Worm (Caenorhabditis elegans): ENCODE measurements around the gene Y54G2A.38.

Gene Y54G2A.38

DNA sequence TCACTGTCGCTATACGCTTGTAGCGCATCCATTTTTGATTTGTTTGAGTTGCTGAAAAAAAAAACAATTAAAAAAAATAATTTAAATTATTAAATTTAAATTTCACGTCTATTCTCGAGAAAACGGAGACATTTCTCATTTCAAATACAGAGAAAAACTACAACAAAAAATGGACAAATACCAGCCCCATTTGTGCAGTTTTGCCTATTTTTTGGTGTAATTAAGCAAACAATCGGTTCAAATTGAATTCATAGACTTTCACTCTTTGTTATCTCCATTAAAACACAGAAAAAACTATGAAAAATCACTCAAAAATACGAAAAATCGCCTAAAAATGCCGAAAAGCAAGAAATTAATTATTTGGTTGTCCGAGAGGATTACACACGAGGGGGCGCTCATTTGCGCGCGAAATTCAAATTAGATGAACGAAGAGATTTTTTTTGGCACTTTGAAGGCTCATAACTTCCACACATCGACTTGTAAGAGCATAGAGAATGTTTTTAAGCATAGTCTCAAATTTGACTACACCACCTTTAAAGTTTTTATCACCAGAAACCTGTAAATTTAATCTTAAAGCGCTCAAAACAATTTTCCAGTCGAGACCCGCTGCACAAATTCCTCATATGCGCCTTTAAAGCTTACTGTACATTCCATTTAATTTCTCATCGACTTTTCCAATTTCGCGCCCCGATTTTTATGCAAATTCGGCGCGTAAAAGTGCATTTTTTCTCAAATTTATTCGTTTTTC, 23.7 kb downstream of the Y54G2A.38 start, which contains the start of gene Y54G2A.12 (continued):
- TF ChIP-seq ztf-22 (GFP tag; optimal IDR thresholded peaks at IDR 0.05) (no peak), F39B2.1 (GFP tag; IDR thresholded peaks at IDR 0.05) (no peak), nfya-1 (tag; optimal IDR thresholded peaks at IDR 0.05; ENCODE audit: borderline replicate concordance, insufficient read depth) (no peak), dox-1 (GFP tag; IDR thresholded peaks at IDR 0.05) (peak; percentile 83), repo-1 (tag; optimal IDR thresholded peaks at IDR 0.05) (no peak), B0035.1 (tag; optimal IDR thresholded peaks at IDR 0.05) (no peak), lin-54 (GFP tag; optimal IDR thresholded peaks at IDR 0.05) (peak; percentile 89), ceh-40 (GFP tag; IDR thresholded peaks at IDR 0.05) (no peak), lin-35 (GFP tag; optimal IDR thresholded peaks at IDR 0.05) (peak in 1 of 3 experiments; percentile 17), ceh-91 (GFP tag; IDR thresholded peaks at IDR 0.05) (peak; percentile 88), cebp-1 (GFP tag; IDR thresholded peaks at IDR 0.05) (no peak), cebp-1 (tag; optimal IDR thresholded peaks at IDR 0.05) (no peak), snpc-3.4 (tag; optimal IDR thresholded peaks at IDR 0.05) (peak; percentile 53), aptf-2 (GFP tag; conservative IDR thresholded peaks at IDR 0.05) (no peak), hmg-1.2 (GFP tag; IDR thresholded peaks at IDR 0.05) (peak; percentile 44; the same call in 1 of the 2 replicates), ekl-4 (GFP tag; IDR thresholded peaks at IDR 0.05) (peak; percentile 70; the same call in 1 of the 2 replicates), ztf-28 (GFP tag; IDR thresholded peaks at IDR 0.05) (0 out of 2 replicates have a peak, but pooled peaks have one; percentile 66), ets-4 (GFP tag; optimal IDR thresholded peaks at IDR 0.05) (no peak), rcor-1 (GFP tag; IDR thresholded peaks at IDR 0.05) (peak; percentile 32; the same call in 1 of the 2 replicates), attf-5 (GFP tag; optimal IDR thresholded peaks at IDR 0.05) (no peak), attf-3 (GFP tag; conservative IDR thresholded peaks at IDR 0.05) (no peak), lin-26 (GFP tag; IDR thresholded peaks at IDR 0.05) (no peak), nfyb-1 (GFP tag; IDR thresholded peaks at IDR 0.05) (0 out of 2 replicates have a peak, but pooled peaks have one; percentile 23), rec-8 (tag; optimal IDR thresholded peaks at IDR 0.05) (no peak), ceh-27 (GFP tag; optimal IDR thresholded peaks at IDR 0.05) (no peak), mxl-1 (tag; optimal IDR thresholded peaks at IDR 0.05) (no peak), B0019.2 (GFP tag; conservative IDR thresholded peaks at IDR 0.05) (no peak), lsl-1 (GFP tag; optimal IDR thresholded peaks at IDR 0.05) (peak; percentile 92), ztf-6 (GFP tag; IDR thresholded peaks at IDR 0.05) (no peak), F23B12.7 (tag; optimal IDR thresholded peaks at IDR 0.05; ENCODE audit: insufficient read depth) (no peak), C06A6.2 (GFP tag; conservative IDR thresholded peaks at IDR 0.05) (no peak), egl-18 (GFP tag; IDR thresholded peaks at IDR 0.05) (no peak), D2030.7 (GFP tag; IDR thresholded peaks at IDR 0.05) (peak; percentile 89), ztf-26 (tag; optimal IDR thresholded peaks at IDR 0.05) (no peak), bed-2 (GFP tag; IDR thresholded peaks at IDR 0.05) (no peak), ztf-18 (tag; optimal IDR thresholded peaks at IDR 0.05) (no peak), tbp1 (GFP tag; optimal IDR thresholded peaks at IDR 0.05) (peak; percentile 38), nhr-90 (tag; optimal IDR thresholded peaks at IDR 0.05) (no peak), ztf-25 (GFP tag; IDR thresholded peaks at IDR 0.05) (no peak), efl-1 (GFP tag; optimal IDR thresholded peaks at IDR 0.05) (peak; percentile 94), Y53G8AR.9 (GFP tag; conservative IDR thresholded peaks at IDR 0.05) (no peak), ceh-58 (GFP tag; IDR thresholded peaks at IDR 0.05) (no peak), hsf-1 (GFP tag; IDR thresholded peaks at IDR 0.05) (peak; percentile 76), tbx-9 (tag; optimal IDR thresholded peaks at IDR 0.05; ENCODE audit: borderline replicate concordance) (no peak), hlh-12 (tag; optimal IDR thresholded peaks at IDR 0.05) (no peak), F49E8.2 (tag; optimal IDR thresholded peaks at IDR 0.05; ENCODE audit: insufficient read depth) (no peak), xnd-1 (tag; optimal IDR thresholded peaks at IDR 0.05) (peak; percentile 97)
